Worm (Caenorhabditis elegans): ENCODE measurements around the gene F21G4.5.

F21G4.5 gene

ce11 chrX:9905840-9906239, at the start of gene F21G4.5:
Gene F21G4.5, plus strand, starts transcription at chrX:9906140.
- TF ChIP-seq W03F9.2 (tag; optimal IDR thresholded peaks at IDR 0.05) (no peak), dao-5 (tag; optimal IDR thresholded peaks at IDR 0.05) (no peak), him-1 (tag; optimal IDR thresholded peaks at IDR 0.05) (no peak)

DNA sequence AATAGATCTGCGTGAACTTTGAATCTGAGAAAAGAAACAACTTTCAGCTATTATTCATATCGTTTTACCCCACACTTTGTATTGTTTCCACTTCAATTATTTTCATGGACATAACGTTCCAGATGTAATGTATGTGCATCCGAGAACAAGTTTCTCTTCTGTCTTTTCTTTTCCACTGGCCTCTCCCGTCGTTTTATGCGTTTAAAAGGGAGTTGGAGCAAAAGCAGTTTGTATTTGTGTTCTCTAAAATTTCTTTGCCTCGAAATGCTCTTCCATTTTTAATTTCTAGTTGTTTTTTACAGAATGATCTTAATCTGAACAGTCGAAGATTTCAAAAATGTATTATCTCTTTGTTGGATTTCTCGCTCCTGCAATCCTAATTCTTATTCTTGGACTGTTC, 49.3 kb upstream of the F21G4.5 start, which contains the start of gene R07B1.11:
R07B1.11 (plus strand) TSS at position 301 of the 400 bp plus-strand sequence.
- TF ChIP-seq dao-5 (tag; optimal IDR thresholded peaks at IDR 0.05): no peak
- no peak for TF ChIP-seq W03F9.2 (tag; optimal IDR thresholded peaks at IDR 0.05)
- TF ChIP-seq him-1 (tag; optimal IDR thresholded peaks at IDR 0.05): no peak

ce11 chrX:9858069-9858468, 47.9 kb upstream of the F21G4.5 start, which contains the start of gene scav-5:
Gene scav-5, plus strand, starts transcription at chrX:9858365.
- TF ChIP-seq him-1 (tag; optimal IDR thresholded peaks at IDR 0.05) (no peak), W03F9.2 (tag; optimal IDR thresholded peaks at IDR 0.05) (no peak), dao-5 (tag; optimal IDR thresholded peaks at IDR 0.05) (no peak)

ce11 chrX:9862916-9863624, 42.9 kb upstream of the F21G4.5 start, which contains the start of the genes gst-36 and R07B1.5:
Gene gst-36, minus strand, starts transcription at chrX:9862960.
Gene R07B1.5, plus strand, starts transcription at chrX:9863580.
- TF ChIP-seq W03F9.2 (tag; optimal IDR thresholded peaks at IDR 0.05) (no peak), him-1 (tag; optimal IDR thresholded peaks at IDR 0.05) (no peak)

DNA sequence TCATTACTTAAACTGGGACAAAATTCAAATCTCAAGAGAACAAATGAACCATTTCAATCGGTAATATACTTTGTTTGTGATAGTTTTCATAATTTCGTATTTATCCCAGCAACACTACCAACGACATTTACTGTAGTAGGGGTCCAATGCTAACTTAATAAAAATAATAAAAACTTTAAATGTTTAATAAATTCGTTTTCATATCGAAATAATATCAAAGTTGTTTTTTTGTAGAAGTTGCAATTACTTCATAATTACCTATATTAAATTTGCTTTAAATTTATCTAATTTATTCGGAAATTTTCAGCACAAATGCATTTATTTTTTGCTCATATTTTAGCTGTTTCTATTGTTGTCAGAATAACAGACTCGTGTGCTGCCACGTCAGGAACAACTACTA, 39.6 kb upstream of the F21G4.5 start, which contains the start of gene R07B1.6:
R07B1.6 (plus strand) TSS at position 301 of the 400 bp plus-strand sequence.
- TF ChIP-seq dao-5 (tag; optimal IDR thresholded peaks at IDR 0.05): no peak
- TF ChIP-seq W03F9.2 (tag; optimal IDR thresholded peaks at IDR 0.05): no peak
- TF ChIP-seq him-1 (tag; optimal IDR thresholded peaks at IDR 0.05): no peak

- no peak for TF ChIP-seq W03F9.2 (tag; optimal IDR thresholded peaks at IDR 0.05)
- no peak for TF ChIP-seq him-1 (tag; optimal IDR thresholded peaks at IDR 0.05)
- no peak for TF ChIP-seq dao-5 (tag; optimal IDR thresholded peaks at IDR 0.05)
These were observed 37.1 kb upstream of the F21G4.5 start, which contains the start of gene R07B1.7 for ce11 chrX:9868820-9869219. Gene R07B1.7, plus strand, starts transcription at chrX:9869120.

DNA sequence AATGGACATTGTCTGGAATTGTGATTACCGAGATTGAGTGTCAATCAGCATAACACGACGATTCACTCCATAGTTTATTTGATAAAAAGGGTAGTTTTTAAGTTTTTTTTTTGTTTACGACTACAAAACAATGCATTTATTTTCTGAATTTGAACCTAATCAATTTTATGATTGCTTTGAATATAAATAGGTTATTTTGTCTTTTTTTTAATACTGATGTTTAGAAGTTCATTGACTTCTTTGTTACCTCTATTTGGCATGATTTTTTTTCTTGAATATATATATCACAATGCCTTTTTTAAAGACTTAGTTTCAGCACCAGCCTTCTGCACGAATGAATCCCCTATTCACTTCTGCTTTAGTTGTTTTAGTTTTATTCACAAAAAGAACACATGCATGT, 36.4 kb upstream of the F21G4.5 start, which contains the start of gene R07B1.13:
R07B1.13 (plus strand) TSS at position 301 of the 400 bp plus-strand sequence.
- TF ChIP-seq dao-5 (tag; optimal IDR thresholded peaks at IDR 0.05) (no peak), him-1 (tag; optimal IDR thresholded peaks at IDR 0.05) (no peak), W03F9.2 (tag; optimal IDR thresholded peaks at IDR 0.05) (no peak)

ce11 chrX:9872554-9872953, 33.4 kb upstream of the F21G4.5 start, which contains the start of gene R07B1.8:
Gene R07B1.8, minus strand, starts transcription at chrX:9872654.
- no peak for TF ChIP-seq dao-5 (tag; optimal IDR thresholded peaks at IDR 0.05)
- TF ChIP-seq him-1 (tag; optimal IDR thresholded peaks at IDR 0.05): no peak
- no peak for TF ChIP-seq W03F9.2 (tag; optimal IDR thresholded peaks at IDR 0.05)

DNA sequence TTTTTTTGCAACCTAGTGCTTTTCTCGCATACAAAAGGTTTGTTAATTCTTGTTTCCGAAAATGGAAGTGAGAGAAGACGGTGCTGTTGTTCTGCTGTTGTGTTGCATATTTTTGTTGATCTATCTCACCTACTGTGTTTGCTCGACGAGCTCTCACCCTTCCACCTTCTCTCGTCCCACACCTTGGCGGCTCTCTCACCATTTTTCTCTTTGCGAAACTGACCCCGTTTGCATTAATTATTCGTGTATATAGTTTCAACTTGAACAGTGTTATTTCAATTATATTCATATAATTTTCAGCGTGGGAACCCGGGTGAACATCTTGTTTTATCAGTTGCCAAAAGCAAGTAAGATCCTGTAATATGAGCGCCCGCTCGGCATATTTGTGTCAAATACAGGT, 28.8 kb upstream of the F21G4.5 start, which contains the start of gene R07B1.9:
R07B1.9 (plus strand) TSS at position 301 of the 400 bp plus-strand sequence.
- TF ChIP-seq him-1 (tag; optimal IDR thresholded peaks at IDR 0.05) (no peak), W03F9.2 (tag; optimal IDR thresholded peaks at IDR 0.05) (no peak), dao-5 (tag; optimal IDR thresholded peaks at IDR 0.05) (no peak)

DNA sequence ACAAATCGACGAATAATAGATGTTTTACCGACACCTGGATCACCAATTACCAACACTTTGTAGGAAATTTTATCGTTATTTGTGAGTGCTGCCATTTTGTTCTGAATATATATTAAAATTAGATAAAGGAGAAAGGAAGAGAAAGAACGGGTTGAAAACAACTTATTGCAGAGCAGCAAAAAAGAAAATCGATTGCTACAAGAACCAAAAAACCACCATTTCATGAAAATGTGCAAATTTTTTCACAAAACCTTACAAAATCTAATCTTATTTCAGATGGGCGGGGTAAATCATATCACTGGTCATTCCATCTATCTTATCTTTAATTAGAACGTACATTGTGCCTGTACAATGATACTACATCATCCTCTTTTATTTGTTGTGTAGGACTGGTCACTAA, 23.8 kb upstream of the F21G4.5 start, which contains the start of gene glo-1:
glo-1 (minus strand) TSS at position 101 of the 400 bp plus-strand sequence.
- TF ChIP-seq him-1 (tag; optimal IDR thresholded peaks at IDR 0.05) (no peak), W03F9.2 (tag; optimal IDR thresholded peaks at IDR 0.05) (no peak)

- TF ChIP-seq dao-5 (tag; optimal IDR thresholded peaks at IDR 0.05) (no peak), W03F9.2 (tag; optimal IDR thresholded peaks at IDR 0.05) (no peak), him-1 (tag; optimal IDR thresholded peaks at IDR 0.05) (no peak)
These were observed 23.4 kb upstream of the F21G4.5 start for ce11 chrX:9882572-9882971.

ce11 chrX:9883837-9884324, 22.1 kb upstream of the F21G4.5 start, which contains the start of gene mrp-4:
Gene mrp-4, plus strand, starts transcription at chrX:9884274.
- TF ChIP-seq W03F9.2 (tag; optimal IDR thresholded peaks at IDR 0.05): no peak
- TF ChIP-seq dao-5 (tag; optimal IDR thresholded peaks at IDR 0.05): no peak
- TF ChIP-seq him-1 (tag; optimal IDR thresholded peaks at IDR 0.05): no peak

- no peak for TF ChIP-seq him-1 (tag; optimal IDR thresholded peaks at IDR 0.05)
- TF ChIP-seq dao-5 (tag; optimal IDR thresholded peaks at IDR 0.05): no peak
- no peak for TF ChIP-seq W03F9.2 (tag; optimal IDR thresholded peaks at IDR 0.05)
These were observed 13.6 kb upstream of the F21G4.5 start, which contains the start of gene F21G4.1 for ce11 chrX:9892323-9892722. Gene F21G4.1, minus strand, starts transcription at chrX:9892328.

DNA sequence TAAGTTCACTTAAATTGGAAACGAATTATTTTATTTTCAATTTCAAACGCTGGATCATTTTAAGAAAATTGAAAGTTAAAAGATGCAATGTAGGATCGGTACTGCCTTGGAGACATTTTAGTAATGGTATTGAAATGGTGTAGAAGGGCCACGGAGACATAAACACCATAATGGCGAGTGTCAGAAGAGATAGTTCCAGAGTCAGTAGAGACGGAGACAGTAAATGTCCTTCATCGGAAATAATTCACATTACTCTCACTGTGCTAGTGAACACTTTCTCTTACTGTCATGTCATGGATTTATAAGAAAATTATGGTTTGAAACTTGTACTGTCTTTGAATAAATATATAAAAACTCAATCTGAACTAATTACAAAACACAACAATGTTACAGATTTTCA, 12.9 kb upstream of the F21G4.5 start:
- TF ChIP-seq dao-5 (tag; optimal IDR thresholded peaks at IDR 0.05): no peak
- TF ChIP-seq him-1 (tag; optimal IDR thresholded peaks at IDR 0.05): no peak
- no peak for TF ChIP-seq W03F9.2 (tag; optimal IDR thresholded peaks at IDR 0.05)

Measured in whole organism, L4/young adult.